Fruit fly (Drosophila melanogaster) whole organism, adult: ENCODE data around the gene Sf3a1.
A peak's percentile ranks its signal among the peaks of the same experiment; 100 is the strongest.
"Not testable (repeated sequence)": the region's sequence is repeated elsewhere in the genome, so short reads cannot be mapped to it uniquely, and the experiment has no call there.

Source experiments
- CG11617 ChIP-seq: fragments of 200-800 bp; sonication (Bioruptor generic); optimal IDR thresholded peaks from 2 replicates; lab custom pipeline; 2017; ENCODE audit warnings: mild to moderate bottlenecking, missing biosample characterization, missing genetic modification reagents, missing genetic modification characterization
- CG12768 ChIP-seq: fragments of 200-800 bp; sonication (Bioruptor generic); optimal IDR thresholded peaks from 2 replicates; lab custom pipeline; 2017; ENCODE audit warnings: missing biosample characterization, missing genetic modification characterization, mild to moderate bottlenecking, moderate library complexity, missing genetic modification reagents
- CG14711 ChIP-seq: fragments of 200-800 bp; sonication (Bioruptor generic); optimal IDR thresholded peaks from 2 replicates; lab custom pipeline; 2018; ENCODE audit warnings: missing biosample characterization, mild to moderate bottlenecking, missing genetic modification characterization, moderate library complexity
- CG1620 ChIP-seq: fragments of 200-800 bp; sonication (Bioruptor generic); optimal IDR thresholded peaks from 2 replicates; lab custom pipeline; 2016; ENCODE audit warnings: missing biosample characterization, missing genetic modification characterization
- CG33017 ChIP-seq: fragments of 200-800 bp; sonication (Bioruptor generic); optimal IDR thresholded peaks from 2 replicates; lab custom pipeline; 2018; ENCODE audit warnings: missing biosample characterization, mild to moderate bottlenecking, missing genetic modification characterization, moderate library complexity
- CG5204 ChIP-seq: fragments of 200-800 bp; sonication (Bioruptor generic); optimal IDR thresholded peaks from 2 replicates; lab custom pipeline; 2016; ENCODE audit warnings: missing biosample characterization, missing genetic modification characterization
- CG7045 ChIP-seq: fragments of 200-800 bp; sonication (Bioruptor generic); optimal IDR thresholded peaks from 2 replicates; lab custom pipeline; 2017; ENCODE audit warnings: missing biosample characterization, mild to moderate bottlenecking, missing genetic modification characterization
- CG7101 ChIP-seq: fragments of 200-800 bp; sonication (Bioruptor generic); optimal IDR thresholded peaks from 2 replicates; lab custom pipeline; 2018; ENCODE audit warnings: missing biosample characterization, mild to moderate bottlenecking, missing genetic modification characterization, moderate library complexity
- Clk ChIP-seq: fragments of 200-800 bp; sonication (Bioruptor generic); optimal IDR thresholded peaks from 2 replicates; lab custom pipeline; 2017; ENCODE audit warnings: missing biosample characterization, missing genetic modification characterization
- Crg-1 ChIP-seq: fragments of 200-800 bp; sonication (Bioruptor generic); optimal IDR thresholded peaks from 2 replicates; lab custom pipeline; 2016; ENCODE audit warnings: missing biosample characterization, missing genetic modification characterization
- Hr96 ChIP-seq: fragments of 200-800 bp; sonication (Bioruptor generic); optimal IDR thresholded peaks from 2 replicates; lab custom pipeline; 2016; ENCODE audit warnings: missing biosample characterization, missing genetic modification characterization
- Mnt ChIP-seq: fragments of 200-800 bp; sonication (Bioruptor generic); optimal IDR thresholded peaks from 2 replicates; lab custom pipeline; 2016; ENCODE audit warnings: missing biosample characterization, mild to moderate bottlenecking, missing genetic modification characterization
- bab1 ChIP-seq: fragments of 200-800 bp; sonication (Bioruptor generic); optimal IDR thresholded peaks from 3 replicates; lab custom pipeline; 2019; ENCODE audit warnings: missing biosample characterization, mild to moderate bottlenecking, missing genetic modification characterization, moderate library complexity
- cic ChIP-seq: fragments of 200-800 bp; sonication (Bioruptor generic); optimal IDR thresholded peaks from 2 replicates; lab custom pipeline; 2017; ENCODE audit warnings: missing biosample characterization, mild to moderate bottlenecking, missing genetic modification characterization, moderate library complexity
- cnc ChIP-seq, 2 experiments: fragments of >200 bp; optimal IDR thresholded peaks; 2 replicates each; lab custom pipeline; 2017
- kay ChIP-seq: fragments of 200-800 bp; sonication (Bioruptor generic); peaks from one replicate; lab custom pipeline; 2016; ENCODE audit warnings: missing biosample characterization, missing genetic modification characterization, borderline replicate concordance
- ovo ChIP-seq: fragments of 200-800 bp; sonication (Bioruptor generic); optimal IDR thresholded peaks from 2 replicates; lab custom pipeline; 2016; ENCODE audit warnings: missing biosample characterization, missing genetic modification characterization
- pad ChIP-seq: fragments of 200-800 bp; sonication (Bioruptor generic); optimal IDR thresholded peaks from 3 replicates; lab custom pipeline; 2017; ENCODE audit warnings: missing biosample characterization, missing genetic modification characterization, mild to moderate bottlenecking, moderate library complexity, missing genetic modification reagents
- tj ChIP-seq: fragments of 200-800 bp; sonication (Bioruptor generic); optimal IDR thresholded peaks from 3 replicates; lab custom pipeline; 2017; ENCODE audit warnings: missing biosample characterization, mild to moderate bottlenecking, missing genetic modification characterization, moderate library complexity
- toe ChIP-seq: fragments of 200-800 bp; sonication (Bioruptor generic); optimal IDR thresholded peaks from 2 replicates; lab custom pipeline; 2016; ENCODE audit warnings: missing biosample characterization, missing genetic modification characterization

The Sf3a1 gene

DNA sequence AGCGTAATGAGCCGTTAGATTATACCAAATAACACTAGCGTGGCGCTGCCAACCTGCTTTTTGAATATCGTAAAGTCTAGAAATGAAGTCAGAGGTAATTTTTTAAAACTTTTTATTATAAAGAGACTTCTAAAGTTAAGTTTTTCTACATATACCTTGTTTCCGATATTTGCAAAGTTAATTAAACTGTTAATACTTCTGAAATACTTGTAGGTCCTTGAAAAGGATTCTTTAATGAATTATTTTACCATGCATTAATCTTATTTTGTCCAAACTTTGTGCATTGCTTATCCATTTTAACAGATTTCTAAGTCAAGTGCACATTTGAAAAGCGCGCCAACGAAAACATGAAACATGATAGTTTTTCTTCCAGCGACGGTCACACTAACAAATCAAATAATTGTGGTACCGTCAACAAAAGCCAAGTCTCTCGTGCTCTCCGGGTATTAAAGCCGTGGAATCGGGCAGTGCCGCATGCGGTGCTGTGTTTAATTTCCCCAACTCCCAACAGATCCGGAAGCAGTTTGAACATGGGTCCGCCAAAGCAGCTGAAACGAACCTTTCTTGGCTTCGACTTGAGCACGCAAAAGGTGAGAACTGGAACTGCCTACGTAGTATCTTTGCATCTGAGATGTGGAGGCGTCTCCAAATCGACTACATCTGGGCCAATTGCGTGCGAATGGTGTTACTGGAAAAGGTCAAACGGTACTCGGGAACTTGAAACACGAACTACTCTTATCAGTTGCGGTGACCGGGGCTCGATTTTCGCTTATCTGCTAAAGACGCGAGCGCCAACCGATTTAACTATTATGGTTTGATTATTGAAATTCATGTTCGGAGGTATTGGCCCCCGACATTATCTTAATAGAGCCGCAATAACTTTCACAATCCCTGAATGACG is 5.8 kb downstream of the Sf3a1 start, which contains the start of the genes EMC2A and CG3534:
EMC2A (minus strand) TSS at position 13 of the 901 bp plus-strand sequence.
CG3534 (plus strand) TSS at position 388 of the 901 bp plus-strand sequence.
- TF ChIP-seq tj (GFP tag; lab: Kevin White, UChicago) (no peak), kay (GFP tag; lab: Kevin White, UChicago) (peak; percentile 62), CG14711 (tag; lab: Kevin White, UChicago) (no peak), CG33017 (tag; lab: Kevin White, UChicago) (no peak), bab1 (GFP tag; lab: Kevin White, UChicago) (peak; percentile 49), CG12768 (GFP tag; lab: Kevin White, UChicago) (no peak), toe (GFP tag; lab: Kevin White, UChicago) (peak; percentile 24), pad (GFP tag; lab: Kevin White, UChicago) (peak; percentile 8), CG7101 (no peak), CG5204 (GFP tag; lab: Kevin White, UChicago) (no peak), ovo (GFP tag; lab: Kevin White, UChicago) (peak; percentile 7), Crg-1 (GFP tag; lab: Kevin White, UChicago) (no peak), Clk (no peak), CG7045 (no peak), Mnt (GFP tag; lab: Kevin White, UChicago) (peak; percentile 13), CG1620 (GFP tag; lab: Kevin White, UChicago) (no peak), cic (no peak), Hr96 (no peak), cnc (optimal IDR thresholded peaks at IDR 0.05; lab: Kevin White, UChicago) (no peak), CG11617 (GFP tag; lab: Kevin White, UChicago) (no peak)

dm6 chr3R:16992716-16993115 is 9.4 kb downstream of the Sf3a1 start, which contains the start of gene CG31274:
TSS of gene CG31274 (plus strand) at chr3R:16993016.
- not testable (repeated sequence) for TF ChIP-seq Clk; toe (GFP tag; lab: Kevin White, UChicago); CG5204 (GFP tag; lab: Kevin White, UChicago)

DNA sequence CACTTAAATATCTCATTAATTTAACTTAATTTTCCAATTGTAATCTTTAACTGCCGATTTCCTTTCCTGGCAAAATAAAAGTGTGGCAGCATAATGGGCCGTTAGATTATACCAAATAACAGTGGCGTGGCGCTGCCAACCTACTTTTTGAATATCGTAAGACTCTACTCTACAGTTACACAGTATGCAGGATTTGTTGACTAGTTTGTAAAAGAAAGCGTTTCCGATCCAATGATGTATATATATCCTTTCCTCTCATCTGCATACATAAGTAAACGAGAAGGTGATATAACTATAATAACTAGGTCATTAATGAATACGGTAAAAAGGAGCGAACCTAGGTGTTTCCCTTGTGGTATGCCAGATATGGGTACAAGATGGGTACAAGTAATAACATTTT is 10.4 kb downstream of the Sf3a1 start, which contains the start of gene EMC2B:
EMC2B (minus strand) TSS at position 98 of the 400 bp plus-strand sequence.
- TF ChIP-seq CG11617 (GFP tag; lab: Kevin White, UChicago): no peak
- peak; percentile 52 for TF ChIP-seq CG7101
- TF ChIP-seq Crg-1 (GFP tag; lab: Kevin White, UChicago): no peak
- peak; percentile 52 for TF ChIP-seq CG5204 (GFP tag; lab: Kevin White, UChicago)
- TF ChIP-seq Clk: no peak
- peak; percentile 23 for TF ChIP-seq CG12768 (GFP tag; lab: Kevin White, UChicago)
- TF ChIP-seq CG1620 (GFP tag; lab: Kevin White, UChicago): peak; percentile 5
- peak; percentile 24 for TF ChIP-seq Mnt (GFP tag; lab: Kevin White, UChicago)
- peak; percentile 54 for TF ChIP-seq Hr96
- peak; percentile 70 for TF ChIP-seq ovo (GFP tag; lab: Kevin White, UChicago)
- TF ChIP-seq CG7045: no peak
- no peak for TF ChIP-seq cnc (optimal IDR thresholded peaks at IDR 0.05; lab: Kevin White, UChicago)
- TF ChIP-seq CG14711 (tag; lab: Kevin White, UChicago): peak; percentile 37
- TF ChIP-seq bab1 (GFP tag; lab: Kevin White, UChicago): peak; percentile 60
- peak; percentile 43 for TF ChIP-seq toe (GFP tag; lab: Kevin White, UChicago)
- no peak for TF ChIP-seq cic
- no peak for TF ChIP-seq kay (GFP tag; lab: Kevin White, UChicago)
- no peak for TF ChIP-seq tj (GFP tag; lab: Kevin White, UChicago)
- TF ChIP-seq pad (GFP tag; lab: Kevin White, UChicago): peak; percentile 4
- TF ChIP-seq CG33017 (tag; lab: Kevin White, UChicago): peak; percentile 57

dm6 chr3R:16988514-16988913 is 13.6 kb downstream of the Sf3a1 start, which contains the start of gene MESK4:
TSS of gene MESK4 (plus strand) at chr3R:16988814.
- TF ChIP-seq CG12768, CG5204, Crg-1 (GFP tag; lab: Kevin White, UChicago): not testable (repeated sequence)

dm6 chr3R:16987924-16988298 is 14.2 kb downstream of the Sf3a1 start:
- peak; percentile 12 for TF ChIP-seq cic
- no peak for TF ChIP-seq Mnt (GFP tag; lab: Kevin White, UChicago)

DNA sequence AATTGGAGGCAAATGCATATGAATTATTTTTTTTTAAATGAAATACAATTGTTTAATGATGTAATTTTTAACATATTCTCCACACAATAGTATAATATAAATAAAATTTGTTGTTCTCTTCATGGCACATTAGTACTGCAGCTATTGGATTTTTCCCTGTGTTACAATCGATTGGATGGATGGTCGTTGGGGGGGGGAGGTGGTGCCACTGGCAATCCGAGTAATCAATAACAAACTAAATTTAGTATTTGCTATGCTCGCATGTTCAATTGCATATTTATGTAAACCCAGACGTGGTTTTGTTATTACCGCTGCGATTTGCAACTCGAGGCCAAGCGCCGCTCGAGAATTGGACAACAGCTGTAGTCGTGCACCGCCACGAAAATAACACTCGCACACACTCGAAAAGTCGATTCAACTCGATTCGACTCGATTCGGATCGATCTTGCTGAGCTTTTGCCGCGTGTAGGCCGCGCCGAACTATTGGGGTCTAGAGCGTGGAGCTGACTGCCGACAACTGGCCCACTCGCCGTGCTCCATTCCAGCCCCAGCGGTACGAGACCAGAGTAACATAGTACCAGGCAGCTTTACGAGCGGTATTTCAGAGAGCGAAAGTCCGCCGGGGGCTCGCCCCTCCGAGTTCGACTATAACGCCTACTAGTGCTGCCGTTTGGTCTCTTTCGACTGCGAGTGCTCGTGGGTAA is 14.8 kb downstream of the Sf3a1 start, which contains the start of gene CG18622:
CG18622 (minus strand) TSS at position 513 of the 704 bp plus-strand sequence.
- peak; percentile 63 for TF ChIP-seq Mnt (GFP tag; lab: Kevin White, UChicago)
- TF ChIP-seq CG14711 (tag; lab: Kevin White, UChicago): no peak
- peak; percentile 82 for TF ChIP-seq kay (GFP tag; lab: Kevin White, UChicago)
- TF ChIP-seq bab1 (GFP tag; lab: Kevin White, UChicago): no peak
- peak; percentile 94 for TF ChIP-seq pad (GFP tag; lab: Kevin White, UChicago)
- no peak for TF ChIP-seq Clk
- peak; percentile 3 for TF ChIP-seq CG33017 (tag; lab: Kevin White, UChicago)
- peak; percentile 56 for TF ChIP-seq ovo (GFP tag; lab: Kevin White, UChicago)
- peak; percentile 24 for TF ChIP-seq toe (GFP tag; lab: Kevin White, UChicago)
- TF ChIP-seq CG1620 (GFP tag; lab: Kevin White, UChicago): no peak
- no peak for TF ChIP-seq CG7045
- TF ChIP-seq tj (GFP tag; lab: Kevin White, UChicago): peak; percentile 21
- no peak for TF ChIP-seq CG5204 (GFP tag; lab: Kevin White, UChicago)
- peak; percentile 95 for TF ChIP-seq cic
- TF ChIP-seq cnc (optimal IDR thresholded peaks at IDR 0.05; lab: Kevin White, UChicago): no peak
- no peak for TF ChIP-seq Crg-1 (GFP tag; lab: Kevin White, UChicago)
- TF ChIP-seq Hr96: no peak
- no peak for TF ChIP-seq CG11617 (GFP tag; lab: Kevin White, UChicago)
- peak; percentile 88 for TF ChIP-seq CG12768 (GFP tag; lab: Kevin White, UChicago)
- TF ChIP-seq CG7101: no peak
